Fruit fly (Drosophila melanogaster) whole organism, pupa: ENCODE results near the gene Gba1b.
A peak's percentile ranks its signal among the peaks of the same experiment; 100 is the strongest.

Experiments used
- CG17806 ChIP-seq: fragments of 200-800 bp; sonication (Bioruptor generic); optimal IDR thresholded peaks from 2 replicates; lab custom pipeline; 2018; ENCODE audit warnings: missing biosample characterization, mild to moderate bottlenecking, missing genetic modification characterization, moderate library complexity
- CG4496 ChIP-seq: fragments of 200-800 bp; sonication (Bioruptor generic); IDR thresholded peaks from 3 replicates; pipeline ENCODE4 v1.3.6; 2022; ENCODE audit warnings: missing biosample characterization, missing genetic modification characterization
- CG8159 ChIP-seq: fragments of 200-800 bp; sonication (Bioruptor generic); optimal IDR thresholded peaks from 3 replicates; lab custom pipeline; 2018; ENCODE audit warnings: missing biosample characterization, mild to moderate bottlenecking, missing genetic modification characterization, moderate library complexity
- CG8301 ChIP-seq: fragments of 200-800 bp; sonication (Bioruptor generic); optimal IDR thresholded peaks from 2 replicates; lab custom pipeline; 2018; ENCODE audit warnings: missing biosample characterization, mild to moderate bottlenecking, missing genetic modification characterization
- CG9948 ChIP-seq: fragments of 200-800 bp; sonication (Bioruptor generic); optimal IDR thresholded peaks from 2 replicates; lab custom pipeline; 2018; ENCODE audit warnings: missing biosample characterization, mild to moderate bottlenecking, missing genetic modification characterization, moderate library complexity
- EcR ChIP-seq: fragments of 200-800 bp; sonication (Bioruptor generic); optimal IDR thresholded peaks from 3 replicates; lab custom pipeline; 2019; ENCODE audit warnings: missing biosample characterization, missing genetic modification characterization, mild to moderate bottlenecking, moderate library complexity, missing genetic modification reagents
- Pif1A ChIP-seq: fragments of 200-800 bp; sonication (Bioruptor generic); optimal IDR thresholded peaks from 3 replicates; lab custom pipeline; 2016; ENCODE audit warnings: missing biosample characterization, missing genetic modification characterization
- rn ChIP-seq: fragments of 200-800 bp; sonication (Bioruptor generic); IDR thresholded peaks from 2 replicates; pipeline ENCODE4 v1.3.6; 2022; ENCODE audit warnings: missing biosample characterization, missing genetic modification characterization

dm6 chr3R:23737676-23738574 is 33.3 kb downstream of the Gba1b start:
- TF ChIP-seq Pif1A (GFP tag; lab: Kevin White, UChicago), result peak; percentile 51
- TF ChIP-seq CG8159 (tag; lab: Kevin White, UChicago), result peak; percentile 42
- TF ChIP-seq CG4496 (GFP tag; lab: Robert Waterston, UW), result no peak
- TF ChIP-seq CG17806 (tag; lab: Kevin White, UChicago), result peak; percentile 18
- TF ChIP-seq rn (GFP tag; lab: Robert Waterston, UW), result no peak
- TF ChIP-seq CG8301, result peak; percentile 65
- peak; percentile 20 for TF ChIP-seq CG9948 (tag; lab: Kevin White, UChicago)
- TF ChIP-seq EcR (GFP tag; lab: Kevin White, UChicago), result no peak
